Fruit fly (Drosophila melanogaster): ENCODE measurements around the gene CG5282.

The CG5282 gene

DNA sequence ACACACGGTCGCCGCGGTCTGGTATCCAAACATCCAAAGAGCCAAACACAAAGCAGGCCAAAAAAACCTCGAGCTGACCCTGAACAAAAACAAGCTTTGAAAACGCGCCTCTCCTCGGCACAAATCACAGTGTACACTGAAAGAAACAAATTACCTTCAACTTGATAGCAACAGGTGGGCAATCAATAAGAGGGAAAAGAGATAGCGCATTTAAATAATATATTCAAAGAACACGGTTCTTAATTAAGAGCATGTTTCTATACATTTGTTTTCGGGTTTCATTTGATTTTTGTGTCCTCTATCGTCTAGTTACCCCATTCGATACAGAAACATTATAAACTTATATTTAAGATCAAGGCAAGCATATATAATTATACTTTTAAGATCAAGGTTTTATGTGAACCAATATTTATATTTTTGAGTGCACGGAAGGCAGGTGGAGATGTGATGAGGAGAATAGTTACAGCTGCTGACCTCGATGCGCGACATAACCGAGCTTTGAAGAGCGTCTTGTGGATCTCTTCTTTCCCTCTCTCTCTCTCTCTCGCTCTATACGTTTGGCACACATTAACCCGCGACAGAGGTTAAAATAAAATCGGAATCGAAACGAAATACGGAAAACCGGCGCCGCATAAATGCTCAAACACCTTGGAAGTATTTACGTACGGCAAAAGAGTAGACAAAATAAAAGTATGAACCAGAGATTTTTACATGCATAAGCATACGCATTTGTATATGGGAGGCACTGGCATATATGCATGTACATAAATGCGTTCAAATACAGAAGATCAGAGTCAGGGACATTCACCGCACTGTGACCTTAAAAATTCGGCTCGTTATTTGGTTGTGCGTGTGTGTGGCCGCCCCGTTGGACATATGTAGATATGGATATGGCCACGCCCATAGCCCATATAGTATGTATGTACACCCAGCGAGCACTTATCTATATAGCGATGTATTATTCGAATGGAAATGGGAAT is 27.3 kb downstream of the CG5282 start (continued):
- TF ChIP-seq Dip2 (GFP tag; IDR thresholded peaks at IDR 0.05) (no peak), Dad (GFP tag; optimal IDR thresholded peaks at IDR 0.05) (peak; percentile 61), CG42726 (GFP tag; IDR thresholded peaks at IDR 0.05; ENCODE audit: partially characterized antibody) (no peak), CG31441 (GFP tag; IDR thresholded peaks at IDR 0.05) (peak; percentile 86), CG6689 (GFP tag; IDR thresholded peaks at IDR 0.05) (peak; percentile 84), CG7271 (tag; optimal IDR thresholded peaks at IDR 0.05) (peak; percentile 25), trh (GFP tag; optimal IDR thresholded peaks at IDR 0.05) (peak; percentile 46), eyg (GFP tag; optimal IDR thresholded peaks at IDR 0.05) (peak; percentile 47), CG7839 (tag; optimal IDR thresholded peaks at IDR 0.05) (peak; percentile 91), al (GFP tag; IDR thresholded peaks at IDR 0.05) (peak; percentile 73), her (GFP tag; optimal IDR thresholded peaks at IDR 0.05) (peak; percentile 48), sima (GFP tag; optimal IDR thresholded peaks at IDR 0.05) (no peak), ac (GFP tag; optimal IDR thresholded peaks at IDR 0.05) (peak; percentile 35), pum (GFP tag; optimal IDR thresholded peaks at IDR 0.05) (peak; percentile 65), CG17186 (GFP tag; optimal IDR thresholded peaks at IDR 0.05) (peak; percentile 26), peb (GFP tag; IDR thresholded peaks at IDR 0.05) (peak; percentile 51; the same call in 1 of the 2 replicates), sisA (GFP tag; IDR thresholded peaks at IDR 0.05) (peak; percentile 83), YL-1 (GFP tag; optimal IDR thresholded peaks at IDR 0.05) (peak; percentile 31), Kr (GFP tag; optimal IDR thresholded peaks at IDR 0.05) (no peak), CG5953 (GFP tag; IDR thresholded peaks at IDR 0.05) (no peak; the same call in 1 of the 2 replicates), Nf-YA (GFP tag; IDR thresholded peaks at IDR 0.05) (0 out of 2 replicates have a peak, but pooled peaks have one; percentile 39), CG6654 (GFP tag; optimal IDR thresholded peaks at IDR 0.05) (peak; percentile 47), Rfx (GFP tag; IDR thresholded peaks at IDR 0.05) (peak; percentile 80), Dp (GFP tag; optimal IDR thresholded peaks at IDR 0.05) (no peak), aop (GFP tag; IDR thresholded peaks at IDR 0.05) (no peak), CG5245 (GFP tag; optimal IDR thresholded peaks at IDR 0.05) (peak; percentile 70), CG4360 (GFP tag; IDR thresholded peaks at IDR 0.05) (no peak), Dll (GFP tag; IDR thresholded peaks at IDR 0.05; ENCODE audit: partially characterized antibody) (no peak), CG30020 (tag; optimal IDR thresholded peaks at IDR 0.05) (peak; percentile 66), CG12155 (GFP tag; optimal IDR thresholded peaks at IDR 0.05) (peak; percentile 74), wor (GFP tag; IDR thresholded peaks at IDR 0.05) (peak; percentile 40; the same call in 1 of the 2 replicates), CG33213 (GFP tag; optimal IDR thresholded peaks at IDR 0.05) (peak; percentile 47), Hand (GFP tag; optimal IDR thresholded peaks at IDR 0.05) (peak; percentile 74), zfh2 (GFP tag; optimal IDR thresholded peaks at IDR 0.05) (peak; percentile 64), CG15269 (tag; optimal IDR thresholded peaks at IDR 0.05) (peak; percentile 92), br (optimal IDR thresholded peaks at IDR 0.05) (no peak), gfzf (GFP tag; optimal IDR thresholded peaks at IDR 0.05) (no peak), klu (GFP tag; IDR thresholded peaks at IDR 0.05) (peak; percentile 65; the same call in 1 of the 2 replicates), emc (GFP tag; optimal IDR thresholded peaks at IDR 0.05) (peak; percentile 39), CG12744 (GFP tag; optimal IDR thresholded peaks at IDR 0.05) (peak; percentile 74), CG2202 (tag; optimal IDR thresholded peaks at IDR 0.05) (peak; percentile 57), Sry-β (GFP tag; optimal IDR thresholded peaks at IDR 0.05) (peak; percentile 33), jing (GFP tag; optimal IDR thresholded peaks at IDR 0.05) (peak; percentile 58), fd3F (GFP tag; optimal IDR thresholded peaks at IDR 0.05) (peak; percentile 86), mld (GFP tag; IDR thresholded peaks at IDR 0.05; ENCODE audit: partially characterized antibody) (no peak), CG14710 (tag; optimal IDR thresholded peaks at IDR 0.05) (peak; percentile 83), run (tag; optimal IDR thresholded peaks at IDR 0.05) (peak; percentile 76), CG2199 (GFP tag; IDR thresholded peaks at IDR 0.05) (no peak; the same call in 2 of the 3 replicates), NFAT (GFP tag; IDR thresholded peaks at IDR 0.05) (peak; percentile 57; the same call in 1 of the 2 replicates)

All from whole organism, embryonic.